Fruit fly (Drosophila melanogaster): ENCODE measurements around the gene CG6583.

CG6583 gene

DNA sequence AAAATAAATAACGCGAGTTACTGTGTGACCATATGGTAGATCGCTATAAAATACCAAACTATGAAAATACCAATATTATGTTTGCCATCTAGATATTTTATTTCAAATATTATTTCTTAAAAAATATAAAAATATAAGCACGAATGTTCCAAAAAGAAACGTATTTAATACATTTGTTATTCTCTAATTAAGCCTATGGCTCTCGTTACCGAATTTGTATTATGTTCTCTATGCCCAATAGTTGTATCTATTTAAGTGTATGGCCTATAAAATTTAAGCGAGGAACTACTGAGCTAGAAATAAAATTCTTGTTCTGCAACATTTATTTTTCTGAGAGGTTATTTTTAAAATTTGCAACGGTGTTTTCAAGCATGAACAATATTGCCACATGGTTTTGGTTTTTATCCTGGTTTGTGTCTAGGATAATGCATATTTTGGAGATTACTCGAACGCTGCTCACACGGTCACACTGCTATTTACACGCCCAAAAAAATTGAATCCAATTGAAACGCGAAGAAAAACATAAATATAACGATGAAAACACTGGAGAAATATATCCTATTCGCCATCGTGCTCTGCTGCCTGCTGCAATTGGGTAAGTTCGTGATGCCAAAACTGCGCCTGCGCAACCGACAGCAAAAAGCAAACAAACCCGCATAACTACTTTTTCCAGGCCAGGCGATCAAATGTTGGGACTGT lies at the start of gene CG6583, which contains the start of gene crok:
CG6583 (minus strand) TSS at position 51 of the 699 bp plus-strand sequence.
crok (plus strand) TSS at position 446 of the 699 bp plus-strand sequence.
- TF ChIP-seq dsf (GFP tag; optimal IDR thresholded peaks at IDR 0.05; ENCODE audit: borderline replicate concordance) (no peak), Dif (GFP tag; optimal IDR thresholded peaks at IDR 0.05; ENCODE audit: partially characterized antibody) (no peak), Abd-B (GFP tag; optimal IDR thresholded peaks at IDR 0.05) (no peak), Mio (GFP tag; optimal IDR thresholded peaks at IDR 0.05) (no peak), Vsx2 (GFP tag; optimal IDR thresholded peaks at IDR 0.05; ENCODE audit: partially characterized antibody) (no peak), Hr78 (GFP tag; optimal IDR thresholded peaks at IDR 0.05) (no peak), jim (GFP tag; optimal IDR thresholded peaks at IDR 0.05) (no peak), Myc (optimal IDR thresholded peaks at IDR 0.05) (no peak), psq (GFP tag; optimal IDR thresholded peaks at IDR 0.05) (no peak), ey (GFP tag; optimal IDR thresholded peaks at IDR 0.05) (no peak), GATAd (GFP tag; optimal IDR thresholded peaks at IDR 0.05) (no peak), Sp1 (GFP tag; optimal IDR thresholded peaks at IDR 0.05) (no peak), CrebA (GFP tag; optimal IDR thresholded peaks at IDR 0.05; ENCODE audit: borderline replicate concordance) (no peak), rgr (GFP tag; optimal IDR thresholded peaks at IDR 0.05) (no peak), HLH106 (tag; optimal IDR thresholded peaks at IDR 0.05) (no peak), h (GFP tag; optimal IDR thresholded peaks at IDR 0.05) (no peak), Jra (GFP tag; optimal IDR thresholded peaks at IDR 0.05) (no peak)

DNA sequence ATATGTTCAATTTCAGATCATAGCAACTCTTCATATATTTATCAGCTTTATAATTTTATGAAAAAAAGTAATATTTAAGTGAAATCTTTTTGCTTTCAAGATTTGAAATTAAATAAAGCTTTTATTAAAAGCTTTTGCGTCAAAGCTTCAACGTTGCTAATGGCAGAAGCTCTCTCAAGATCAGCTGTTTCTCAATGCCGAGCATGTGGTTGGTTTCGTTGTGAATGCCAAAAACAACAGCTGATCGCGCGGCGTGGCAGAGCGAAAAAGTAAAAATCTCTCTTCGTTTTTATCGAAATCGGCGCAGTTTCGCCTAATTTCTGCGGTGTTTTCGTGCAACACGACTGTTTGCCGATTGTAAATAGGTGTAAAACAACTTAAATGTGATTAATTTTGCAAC lies 35.2 kb upstream of the CG6583 start, which contains the start of gene CG31759:
CG31759 (plus strand) TSS at position 161 of the 400 bp plus-strand sequence.
- TF ChIP-seq h (GFP tag; optimal IDR thresholded peaks at IDR 0.05) (no peak), fru (GFP tag; optimal IDR thresholded peaks at IDR 0.05) (no peak), Dfd (GFP tag; optimal IDR thresholded peaks at IDR 0.05) (no peak), lola (GFP tag; optimal IDR thresholded peaks at IDR 0.05) (no peak), tai (GFP tag; optimal IDR thresholded peaks at IDR 0.05) (no peak), Vsx2 (GFP tag; optimal IDR thresholded peaks at IDR 0.05; ENCODE audit: partially characterized antibody) (no peak), woc (GFP tag; optimal IDR thresholded peaks at IDR 0.05) (no peak), Hr78 (GFP tag; optimal IDR thresholded peaks at IDR 0.05) (no peak), CG9705 (GFP tag; optimal IDR thresholded peaks at IDR 0.05) (no peak), Jra (GFP tag; optimal IDR thresholded peaks at IDR 0.05) (no peak)

dm6 chr2L:12200990-12201389 lies 28.6 kb upstream of the CG6583 start:
- TF ChIP-seq tai (GFP tag; optimal IDR thresholded peaks at IDR 0.05), result no peak
- no peak for TF ChIP-seq N (GFP tag; optimal IDR thresholded peaks at IDR 0.05)
- TF ChIP-seq br (GFP tag; optimal IDR thresholded peaks at IDR 0.05), result no peak
- no peak for TF ChIP-seq sage (GFP tag; optimal IDR thresholded peaks at IDR 0.05)
- no peak for TF ChIP-seq Jra (GFP tag; optimal IDR thresholded peaks at IDR 0.05)
- TF ChIP-seq Rel (GFP tag; optimal IDR thresholded peaks at IDR 0.05), result no peak
- TF ChIP-seq Rel (tag; optimal IDR thresholded peaks at IDR 0.05), result no peak
- TF ChIP-seq Abd-B (GFP tag; optimal IDR thresholded peaks at IDR 0.05), result no peak
- no peak for TF ChIP-seq jim (GFP tag; optimal IDR thresholded peaks at IDR 0.05)
- no peak for TF ChIP-seq pan (optimal IDR thresholded peaks at IDR 0.05)

dm6 chr2L:12194858-12195257 lies 22.5 kb upstream of the CG6583 start:
- TF ChIP-seq GATAd (GFP tag; optimal IDR thresholded peaks at IDR 0.05), result no peak
- no peak for TF ChIP-seq Vsx2 (GFP tag; optimal IDR thresholded peaks at IDR 0.05; ENCODE audit: partially characterized antibody)
- TF ChIP-seq sv (GFP tag; optimal IDR thresholded peaks at IDR 0.05), result no peak
- no peak for TF ChIP-seq dl (GFP tag; optimal IDR thresholded peaks at IDR 0.05; ENCODE audit: insufficient read depth in 1 of 2, partially characterized antibody in 2 of 2)
- TF ChIP-seq woc (GFP tag; optimal IDR thresholded peaks at IDR 0.05), result no peak
- no peak for TF ChIP-seq br (GFP tag; optimal IDR thresholded peaks at IDR 0.05)
- no peak for TF ChIP-seq jim (GFP tag; optimal IDR thresholded peaks at IDR 0.05)
- no peak for TF ChIP-seq pan (optimal IDR thresholded peaks at IDR 0.05)
- no peak for TF ChIP-seq Sp1 (GFP tag; optimal IDR thresholded peaks at IDR 0.05)
- TF ChIP-seq h (GFP tag; optimal IDR thresholded peaks at IDR 0.05), result no peak
- TF ChIP-seq Abd-B (GFP tag; optimal IDR thresholded peaks at IDR 0.05), result no peak
- TF ChIP-seq foxo (GFP tag; optimal IDR thresholded peaks at IDR 0.05), result no peak
- TF ChIP-seq Myc (optimal IDR thresholded peaks at IDR 0.05), result no peak
- TF ChIP-seq rgr (GFP tag; optimal IDR thresholded peaks at IDR 0.05), result no peak
- no peak for TF ChIP-seq Dfd (GFP tag; optimal IDR thresholded peaks at IDR 0.05)
- TF ChIP-seq tai (GFP tag; optimal IDR thresholded peaks at IDR 0.05), result no peak
- no peak for TF ChIP-seq Hr78 (GFP tag; optimal IDR thresholded peaks at IDR 0.05)

All from whole organism, wandering third instar larva.